Worm (Caenorhabditis elegans): ENCODE data around the gene T24A6.17.

- no peak for TF ChIP-seq nhr-28 (tag; optimal IDR thresholded peaks at IDR 0.05)
- TF ChIP-seq nhr-76 (tag; optimal IDR thresholded peaks at IDR 0.05): no peak
- TF ChIP-seq ets-5 (GFP tag; IDR thresholded peaks at IDR 0.05): no peak
- peak; percentile 12 for TF ChIP-seq fkh-10 (GFP tag; optimal IDR thresholded peaks at IDR 0.05)
- no peak for TF ChIP-seq sox-4 (tag; optimal IDR thresholded peaks at IDR 0.05)
- no peak for TF ChIP-seq elt-2 (tag; optimal IDR thresholded peaks at IDR 0.05)
- no peak for TF ChIP-seq unc-30 (tag; optimal IDR thresholded peaks at IDR 0.05)
- TF ChIP-seq aly-2 (tag; optimal IDR thresholded peaks at IDR 0.05): no peak
Observed at ce11 chrV:3579795-3580194, 15.6 kb upstream of the T24A6.17 start.
